Worm (Caenorhabditis elegans): ENCODE measurements around the gene srh-218.

ce11 chrV:15533096-15533495 lies 39.3 kb downstream of the srh-218 start, which contains the start of gene F21A3.11:
- no peak for TF ChIP-seq flt-1 (GFP tag; IDR thresholded peaks at IDR 0.05)
- no peak for TF ChIP-seq med-1 (GFP tag; optimal IDR thresholded peaks at IDR 0.05; ENCODE audit: insufficient read depth)
- no peak for TF ChIP-seq tab-1 (GFP tag; IDR thresholded peaks at IDR 0.05)
- no peak for TF ChIP-seq cog-1 (tag; optimal IDR thresholded peaks at IDR 0.05)
